Fruit fly (Drosophila melanogaster): Measurements from ENCODE around the gene Hsp67Bc.

DNA sequence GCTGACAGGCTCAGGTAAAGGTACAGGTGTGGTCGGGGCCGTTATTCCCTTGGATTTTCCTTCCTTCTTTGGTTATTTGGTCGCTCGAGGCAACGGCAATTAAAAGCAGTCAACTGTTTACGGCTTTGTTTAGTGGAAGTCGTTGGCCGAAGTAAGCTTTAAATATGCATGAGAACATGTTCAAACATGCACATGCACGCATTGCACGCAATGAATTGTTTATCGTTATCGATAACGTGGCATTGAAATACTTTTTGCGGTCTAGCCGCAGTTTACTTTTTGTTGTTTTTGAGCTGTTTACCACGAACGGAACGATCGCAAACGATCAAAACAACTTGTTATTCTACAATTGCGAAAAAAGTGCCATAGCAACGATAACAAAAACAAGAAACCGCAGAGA, 49.3 kb upstream of the Hsp67Bc start:
- TF ChIP-seq insv (optimal IDR thresholded peaks at IDR 0.05) (no peak), Myc (optimal IDR thresholded peaks at IDR 0.05) (no peak), h (optimal IDR thresholded peaks at IDR 0.05) (no peak), ttk (optimal IDR thresholded peaks at IDR 0.05) (no peak), psq (optimal IDR thresholded peaks at IDR 0.05) (no peak)

Measured in Kc167 (cell line).